Fruit fly (Drosophila melanogaster): ENCODE data around the gene Toll-6.
A peak's percentile ranks its signal among the peaks of the same experiment; 100 is the strongest.

Gene Toll-6

dm6 chr3L:15321001-15321438, 15.5 kb upstream of the Toll-6 start (continued):
- TF ChIP-seq exex (tag; optimal IDR thresholded peaks at IDR 0.05): no peak
- no peak for TF ChIP-seq CG10543 (GFP tag; optimal IDR thresholded peaks at IDR 0.05)
- TF ChIP-seq Gug (GFP tag; IDR thresholded peaks at IDR 0.05): no peak
- TF ChIP-seq sim (GFP tag; IDR thresholded peaks at IDR 0.05): no peak
- TF ChIP-seq Trl (optimal IDR thresholded peaks at IDR 0.05): no peak
- no peak for TF ChIP-seq Trl (GFP tag; optimal IDR thresholded peaks at IDR 0.05)
- TF ChIP-seq sens (GFP tag): peak; percentile 90
- peak; percentile 7 for TF ChIP-seq CG15601 (tag; optimal IDR thresholded peaks at IDR 0.05)
- peak; percentile 97 for TF ChIP-seq twi (tag; optimal IDR thresholded peaks at IDR 0.05)
- TF ChIP-seq Antp (GFP tag; optimal IDR thresholded peaks at IDR 0.05): no peak
- no peak for TF ChIP-seq org-1 (GFP tag; optimal IDR thresholded peaks at IDR 0.05)
- no peak for TF ChIP-seq Doc3 (GFP tag; IDR thresholded peaks at IDR 0.05; ENCODE audit: partially characterized antibody)
- TF ChIP-seq CG34422 (GFP tag; IDR thresholded peaks at IDR 0.05): no peak
- TF ChIP-seq otp (GFP tag; IDR thresholded peaks at IDR 0.05): no peak
- no peak for TF ChIP-seq insv (GFP tag; optimal IDR thresholded peaks at IDR 0.05)
- no peak for TF ChIP-seq Dref (GFP tag; IDR thresholded peaks at IDR 0.05)
- peak; percentile 41 for TF ChIP-seq Hsf (GFP tag; optimal IDR thresholded peaks at IDR 0.05)
- TF ChIP-seq nerfin-1 (tag; optimal IDR thresholded peaks at IDR 0.05): no peak
- no peak for TF ChIP-seq sna (GFP tag; IDR thresholded peaks at IDR 0.05; ENCODE audit: partially characterized antibody)
- TF ChIP-seq gcm (GFP tag; optimal IDR thresholded peaks at IDR 0.05): peak; percentile 61
- TF ChIP-seq CG2889 (GFP tag; IDR thresholded peaks at IDR 0.05): no peak
- no peak for TF ChIP-seq GATAe (GFP tag; conservative IDR thresholded peaks at IDR 0.05)
- TF ChIP-seq BEAF-32 (GFP tag; optimal IDR thresholded peaks at IDR 0.05): no peak
- no peak for TF ChIP-seq ara (GFP tag; IDR thresholded peaks at IDR 0.05)
- TF ChIP-seq CG12104 (GFP tag; optimal IDR thresholded peaks at IDR 0.05): no peak
- no peak for TF ChIP-seq bowl (GFP tag; IDR thresholded peaks at IDR 0.05)
- TF ChIP-seq CG42726 (GFP tag; IDR thresholded peaks at IDR 0.05; ENCODE audit: partially characterized antibody): no peak
- TF ChIP-seq CrebB (tag; optimal IDR thresholded peaks at IDR 0.05): no peak
- no peak for TF ChIP-seq ewg (GFP tag; optimal IDR thresholded peaks at IDR 0.05)
- no peak for TF ChIP-seq CG10431 (GFP tag; optimal IDR thresholded peaks at IDR 0.05)
- TF ChIP-seq CG10959 (GFP tag; IDR thresholded peaks at IDR 0.05): peak; percentile 68
- no peak for TF ChIP-seq Tbp (GFP tag; optimal IDR thresholded peaks at IDR 0.05)
- peak; percentile 21 for TF ChIP-seq Xbp1 (GFP tag; optimal IDR thresholded peaks at IDR 0.05)
- TF ChIP-seq pfk (GFP tag; optimal IDR thresholded peaks at IDR 0.05): no peak
- no peak for TF ChIP-seq CG14860 (GFP tag; IDR thresholded peaks at IDR 0.05; ENCODE audit: partially characterized antibody)
- TF ChIP-seq Vsx1 (GFP tag; optimal IDR thresholded peaks at IDR 0.05): no peak
- no peak for TF ChIP-seq dmrt99B (tag; optimal IDR thresholded peaks at IDR 0.05)
- TF ChIP-seq bab2 (GFP tag; optimal IDR thresholded peaks at IDR 0.05): no peak
- no peak for TF ChIP-seq YL-1 (GFP tag; optimal IDR thresholded peaks at IDR 0.05)
- no peak for TF ChIP-seq Hr78 (GFP tag; optimal IDR thresholded peaks at IDR 0.05)
- no peak for TF ChIP-seq CG3838 (GFP tag; optimal IDR thresholded peaks at IDR 0.05)
- TF ChIP-seq ken (GFP tag; IDR thresholded peaks at IDR 0.05): no peak
- TF ChIP-seq E2f1 (GFP tag; IDR thresholded peaks at IDR 0.05): no peak
- TF ChIP-seq jigr1 (GFP tag; IDR thresholded peaks at IDR 0.05): no peak
- TF ChIP-seq gro (GFP tag; optimal IDR thresholded peaks at IDR 0.05): no peak
- TF ChIP-seq fd3F (GFP tag; optimal IDR thresholded peaks at IDR 0.05): no peak
- no peak for TF ChIP-seq CG9215 (GFP tag; IDR thresholded peaks at IDR 0.05)
- TF ChIP-seq CG10366 (GFP tag; IDR thresholded peaks at IDR 0.05): no peak
- peak; percentile 72 for TF ChIP-seq CG16815 (GFP tag; optimal IDR thresholded peaks at IDR 0.05)
- peak; percentile 49 for TF ChIP-seq fd96Cb (tag; optimal IDR thresholded peaks at IDR 0.05)
- no peak for TF ChIP-seq CG7987 (GFP tag; optimal IDR thresholded peaks at IDR 0.05)
- no peak for TF ChIP-seq ato (GFP tag; IDR thresholded peaks at IDR 0.05; ENCODE audit: partially characterized antibody)

Data from whole organism, embryonic.